Worm (Caenorhabditis elegans) whole organism, mixed stage, embryonic: ENCODE results near the gene ift-139.

Experiments used
- ces-1 ChIP-seq: fragments of 150-350 bp; optimal IDR thresholded peaks from 2 replicates; lab custom pipeline; 2014; ENCODE audit warnings: missing biosample characterization, missing genetic modification reagents, missing genetic modification characterization
- cnd-1 ChIP-seq: fragments of 200-800 bp; sonication (Bioruptor generic); optimal IDR thresholded peaks from 2 replicates; lab custom pipeline; 2018; ENCODE audit warnings: mild to moderate bottlenecking, missing genetic modification characterization, missing compliant biosample characterization
- drap-1 ChIP-seq: fragments of 200-800 bp; sonication (Bioruptor generic); optimal IDR thresholded peaks from 3 replicates; lab custom pipeline; 2018; ENCODE audit warnings: mild to moderate bottlenecking, missing genetic modification characterization, missing compliant biosample characterization
- ham-2 ChIP-seq: fragments of 200-800 bp; sonication (Bioruptor generic); optimal IDR thresholded peaks from 2 replicates; lab custom pipeline; 2018; ENCODE audit warnings: mild to moderate bottlenecking, missing genetic modification characterization, missing compliant biosample characterization
- lsy-2 ChIP-seq: fragments of 150-350 bp; optimal IDR thresholded peaks from 2 replicates; lab custom pipeline; 2014; ENCODE audit warnings: missing biosample characterization, missing genetic modification characterization
- mep-1 ChIP-seq: fragments of 150-350 bp; optimal IDR thresholded peaks from 2 replicates; lab custom pipeline; 2017; ENCODE audit warnings: missing biosample characterization, missing genetic modification reagents, missing genetic modification characterization, inconsistent platforms
- nhr-237 ChIP-seq: fragments of 150-350 bp; optimal IDR thresholded peaks from 2 replicates; lab custom pipeline; 2014; ENCODE audit warnings: missing biosample characterization, missing genetic modification characterization
- nhr-76 ChIP-seq: sonication (generic microtip); optimal IDR thresholded peaks from 2 replicates; lab custom pipeline; 2017; ENCODE audit warnings: missing biosample characterization, missing genetic modification characterization
- pha-4 ChIP-seq: fragments of 150-350 bp; optimal IDR thresholded peaks from 2 replicates; lab custom pipeline; 2018; ENCODE audit warnings: missing biosample characterization, missing genetic modification reagents, missing genetic modification characterization
- sem-2 ChIP-seq: fragments of 200-800 bp; sonication (Bioruptor generic); optimal IDR thresholded peaks from 2 replicates; lab custom pipeline; 2018; ENCODE audit warnings: mild to moderate bottlenecking, missing genetic modification characterization, missing compliant biosample characterization
- sptf-1 ChIP-seq: sonication (generic microtip); optimal IDR thresholded peaks from 2 replicates; lab custom pipeline; 2017; ENCODE audit warnings: mild to moderate bottlenecking, missing genetic modification characterization, moderate library complexity, missing compliant biosample characterization
- unc-120 ChIP-seq: sonication (generic microtip); optimal IDR thresholded peaks from 2 replicates; lab custom pipeline; 2017; ENCODE audit warnings: missing genetic modification characterization, missing compliant biosample characterization; ENCODE audit not compliant: poor library complexity, severe bottlenecking
- unc-39 ChIP-seq: fragments of 150-350 bp; optimal IDR thresholded peaks from 2 replicates; lab custom pipeline; 2014; ENCODE audit warnings: missing biosample characterization, missing genetic modification characterization

ift-139 gene

DNA sequence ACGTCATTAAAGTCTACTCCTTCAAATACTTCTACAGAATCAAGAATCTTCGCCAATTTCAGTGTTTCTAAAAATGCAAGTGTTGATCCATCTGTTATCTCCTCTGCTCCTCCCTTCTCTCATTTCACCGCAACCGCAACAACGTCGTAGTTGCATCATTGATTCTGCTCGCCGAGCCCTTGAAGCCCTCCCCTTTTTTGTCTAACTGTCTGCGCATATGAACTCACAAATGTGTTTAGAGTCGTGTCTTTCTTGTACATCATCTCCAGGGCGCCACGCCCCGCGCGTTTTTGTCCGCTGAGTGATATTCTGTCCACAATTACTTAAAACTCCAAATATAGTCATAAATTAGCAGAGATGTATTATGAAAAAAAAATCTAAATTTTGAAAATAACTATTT, 51.3 kb downstream of the ift-139 start:
- TF ChIP-seq mep-1 (peak; percentile 38), unc-39 (no peak), unc-120 (peak; percentile 37), nhr-237 (no peak), ces-1 (GFP tag; lab: Kevin White, UChicago) (peak; percentile 76)
- TF ChIP-seq, all 35 proteins: peak for 3

DNA sequence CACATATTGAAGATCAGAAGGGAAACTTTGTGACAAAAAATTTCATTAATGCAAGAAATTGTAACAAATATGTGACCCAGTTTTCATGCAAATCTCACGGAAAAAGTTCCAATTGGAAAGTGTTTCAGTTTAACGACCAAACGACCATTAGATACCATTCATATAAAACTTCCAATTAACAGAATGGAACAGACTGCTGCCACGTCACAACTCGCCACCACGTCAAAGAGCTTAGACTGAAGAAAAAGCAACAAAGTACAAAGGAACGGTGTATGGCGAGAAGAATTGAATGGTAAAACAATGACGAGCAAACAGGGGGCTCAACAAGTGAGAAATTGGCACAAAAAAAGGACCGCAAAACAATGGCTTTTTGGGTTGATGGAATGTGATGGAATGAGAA, 53.9 kb downstream of the ift-139 start, which contains the start of gene T04C9.3:
Gene T04C9.3, plus strand, starts transcription at position 301 of the 400 bp plus-strand sequence.
- TF ChIP-seq sem-2 (GFP tag; lab: Kevin White, UChicago) (no peak), cnd-1 (tag; lab: Kevin White, UChicago) (no peak), unc-120 (no peak), drap-1 (GFP tag; lab: Kevin White, UChicago) (no peak), nhr-76 (tag; lab: Kevin White, UChicago) (no peak)

DNA sequence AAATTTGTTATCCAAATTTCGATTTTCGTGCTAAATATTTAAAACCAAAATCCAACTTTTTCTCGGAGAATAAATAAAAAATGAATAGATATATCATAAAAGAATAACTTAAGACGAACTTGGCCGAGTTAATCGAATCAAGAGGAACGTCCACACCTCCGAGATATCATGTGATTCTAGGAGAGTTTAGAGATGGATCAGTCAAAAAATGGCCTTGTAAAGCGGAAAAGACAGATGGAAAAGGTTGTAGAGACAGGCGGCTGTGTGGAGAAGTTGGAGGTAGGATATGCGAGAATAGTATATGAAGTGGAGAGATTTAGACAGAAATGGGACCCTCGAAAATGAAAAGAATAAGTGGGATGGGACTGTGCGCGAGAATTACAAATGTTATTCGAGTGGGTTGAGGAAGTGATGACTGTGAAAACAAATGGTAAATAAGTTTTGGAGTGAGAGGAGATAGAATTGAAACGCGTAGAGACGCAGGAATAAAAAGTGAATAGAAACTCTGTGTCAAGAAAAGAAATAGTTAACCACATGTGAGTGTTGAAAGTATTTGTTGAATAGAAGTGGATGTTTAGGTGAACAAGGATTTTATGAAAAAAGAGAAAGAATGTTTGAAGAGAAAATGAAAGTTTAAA, 56.4 kb downstream of the ift-139 start:
- TF ChIP-seq ham-2 (GFP tag; lab: Kevin White, UChicago) (peak; percentile 25), unc-39 (no peak), pha-4 (peak; percentile 21), sptf-1 (tag; lab: Kevin White, UChicago) (peak; percentile 17), lsy-2 (tag; lab: Kevin White, UChicago) (no peak)
